Fruit fly (Drosophila melanogaster) whole organism, embryonic: ENCODE measurements around the gene CG45065.

Experiments used
- Blimp-1 ChIP-seq: fragments of 200-800 bp; sonication (Bioruptor generic); optimal IDR thresholded peaks from 3 replicates; lab custom pipeline; 2018; ENCODE audit warnings: missing biosample characterization, missing genetic modification characterization, mild to moderate bottlenecking, moderate library complexity, missing genetic modification reagents
- CG10274 ChIP-seq: fragments of 200-800 bp; sonication (Bioruptor generic); optimal IDR thresholded peaks from 3 replicates; lab custom pipeline; 2017; ENCODE audit warnings: missing biosample characterization, mild to moderate bottlenecking, missing genetic modification characterization
- CG10543 ChIP-seq: fragments of 200-800 bp; sonication (Bioruptor generic); optimal IDR thresholded peaks from 3 replicates; lab custom pipeline; 2017; ENCODE audit warnings: missing biosample characterization, mild to moderate bottlenecking, missing genetic modification characterization, moderate library complexity
- CG11398 ChIP-seq: fragments of 200-800 bp; sonication (Bioruptor generic); optimal IDR thresholded peaks from 2 replicates; lab custom pipeline; 2016; ENCODE audit warnings: missing biosample characterization, missing genetic modification characterization
- CG15479 ChIP-seq: fragments of 200-800 bp; sonication (Bioruptor generic); optimal IDR thresholded peaks from 3 replicates; lab custom pipeline; 2019; ENCODE audit warnings: missing biosample characterization, mild to moderate bottlenecking, missing genetic modification characterization, moderate library complexity
- CG17186 ChIP-seq: fragments of 200-800 bp; sonication (Bioruptor generic); optimal IDR thresholded peaks from 3 replicates; lab custom pipeline; 2017; ENCODE audit warnings: missing biosample characterization, missing genetic modification reagents, missing genetic modification characterization
- CG17912 ChIP-seq: fragments of 200-800 bp; sonication (Bioruptor generic); optimal IDR thresholded peaks from 2 replicates; lab custom pipeline; 2018; ENCODE audit warnings: missing biosample characterization, mild to moderate bottlenecking, missing genetic modification characterization
- CG2120 ChIP-seq: fragments of 200-800 bp; sonication (Bioruptor generic); optimal IDR thresholded peaks from 3 replicates; lab custom pipeline; 2016; ENCODE audit warnings: missing biosample characterization, missing genetic modification characterization
- CG31365 ChIP-seq: fragments of 200-800 bp; sonication (Bioruptor generic); optimal IDR thresholded peaks from 2 replicates; lab custom pipeline; 2018; ENCODE audit warnings: missing biosample characterization, mild to moderate bottlenecking, missing genetic modification characterization
- CG3407 ChIP-seq: fragments of 200-800 bp; sonication (Bioruptor generic); optimal IDR thresholded peaks from 2 replicates; lab custom pipeline; 2018; ENCODE audit warnings: missing biosample characterization, mild to moderate bottlenecking, missing genetic modification characterization
- CG3726 ChIP-seq: fragments of 200-800 bp; sonication (Bioruptor generic); IDR thresholded peaks from 3 replicates; pipeline ENCODE4, ENCODE4 v1.3.6; 2022; ENCODE audit warnings: missing biosample characterization, missing genetic modification characterization
- CG3847 ChIP-seq: fragments of 200-800 bp; sonication (Bioruptor generic); IDR thresholded peaks from 2 replicates; pipeline ENCODE4 v1.3.6; 2022; ENCODE audit warnings: missing biosample characterization, missing genetic modification characterization
- CG4360 ChIP-seq: fragments of 200-800 bp; sonication (Bioruptor generic); IDR thresholded peaks from 2 replicates; pipeline ENCODE4 v1.3.6; 2022; ENCODE audit warnings: missing biosample characterization, missing genetic modification characterization
- CG8089 ChIP-seq: fragments of 200-800 bp; sonication (Bioruptor generic); optimal IDR thresholded peaks from 3 replicates; lab custom pipeline; 2016; ENCODE audit warnings: missing biosample characterization, missing genetic modification characterization
- CG9932 ChIP-seq: fragments of 200-800 bp; sonication (Bioruptor generic); IDR thresholded peaks from 2 replicates; pipeline ENCODE4 v1.3.6; 2022; ENCODE audit warnings: missing biosample characterization, missing genetic modification characterization
- Chrac-16 ChIP-seq: fragments of 200-800 bp; sonication (Bioruptor generic); optimal IDR thresholded peaks from 3 replicates; lab custom pipeline; 2016; ENCODE audit warnings: missing biosample characterization, missing genetic modification characterization
- D19A ChIP-seq: fragments of 200-800 bp; optimal IDR thresholded peaks from 3 replicates; lab custom pipeline; 2019; ENCODE audit warnings: missing biosample characterization, mild to moderate bottlenecking, missing genetic modification characterization, moderate library complexity
- E2f2 ChIP-seq: fragments of 200-800 bp; sonication (Bioruptor generic); IDR thresholded peaks from 2 replicates; pipeline ENCODE4 v1.3.6; 2022; ENCODE audit warnings: missing biosample characterization, missing genetic modification characterization
- Fer2 ChIP-seq: fragments of 200-800 bp; sonication (Bioruptor generic); optimal IDR thresholded peaks from 2 replicates; lab custom pipeline; 2018; ENCODE audit warnings: missing biosample characterization, mild to moderate bottlenecking, missing genetic modification characterization, moderate library complexity
- Hey ChIP-seq: fragments of 200-800 bp; sonication (Bioruptor generic); optimal IDR thresholded peaks from 3 replicates; lab custom pipeline; 2018; ENCODE audit warnings: missing biosample characterization, mild to moderate bottlenecking, missing genetic modification characterization
- Hr3 ChIP-seq: fragments of 200-800 bp; sonication (Bioruptor generic); optimal IDR thresholded peaks from 3 replicates; lab custom pipeline; 2016; ENCODE audit warnings: missing biosample characterization, missing genetic modification characterization
- Jarid2 ChIP-seq: fragments of 200-800 bp; sonication (Bioruptor generic); optimal IDR thresholded peaks from 3 replicates; lab custom pipeline; 2017; ENCODE audit warnings: mild to moderate bottlenecking, missing biosample characterization, missing genetic modification reagents, missing genetic modification characterization
- MESR4 ChIP-seq: fragments of 200-800 bp; sonication (Bioruptor generic); optimal IDR thresholded peaks from 2 replicates; lab custom pipeline; 2018; ENCODE audit warnings: missing biosample characterization, mild to moderate bottlenecking, missing genetic modification characterization, moderate library complexity
- Meics ChIP-seq: fragments of 200-800 bp; sonication (Bioruptor generic); optimal IDR thresholded peaks from 2 replicates; lab custom pipeline; 2017; ENCODE audit warnings: missing biosample characterization, mild to moderate bottlenecking, missing genetic modification characterization
- Opbp ChIP-seq: fragments of 200-800 bp; sonication (Bioruptor generic); IDR thresholded peaks from 3 replicates; pipeline ENCODE4 v1.3.6; 2022; ENCODE audit warnings: missing biosample characterization, missing genetic modification characterization; ENCODE audit not compliant: partially characterized antibody
- Scr ChIP-seq: fragments of 200-800 bp; sonication (Bioruptor generic); IDR thresholded peaks from 2 replicates; pipeline ENCODE4 v1.3.6; 2022; ENCODE audit warnings: missing biosample characterization, missing genetic modification characterization; ENCODE audit not compliant: partially characterized antibody
- Sox102F ChIP-seq: fragments of 200-800 bp; sonication (Bioruptor generic); optimal IDR thresholded peaks from 2 replicates; lab custom pipeline; 2018; ENCODE audit warnings: missing biosample characterization, mild to moderate bottlenecking, missing genetic modification characterization, moderate library complexity
- Xrp1 ChIP-seq: fragments of 200-800 bp; sonication (Bioruptor generic); IDR thresholded peaks from 2 replicates; pipeline ENCODE4 v1.3.6; 2022; ENCODE audit warnings: missing biosample characterization, missing genetic modification characterization
- abd-A ChIP-seq: fragments of 200-800 bp; sonication (Bioruptor generic); optimal IDR thresholded peaks from 3 replicates; lab custom pipeline; 2019; ENCODE audit warnings: missing biosample characterization, mild to moderate bottlenecking, missing genetic modification characterization, moderate library complexity
- bbx ChIP-seq: fragments of 200-800 bp; sonication (Bioruptor generic); IDR thresholded peaks from 2 replicates; pipeline ENCODE4 v1.3.6; 2022; ENCODE audit warnings: missing biosample characterization, missing genetic modification characterization; ENCODE audit not compliant: partially characterized antibody
- cas ChIP-seq: fragments of 200-800 bp; sonication (Bioruptor generic); IDR thresholded peaks from 2 replicates; pipeline ENCODE4 v1.3.6; 2022; ENCODE audit warnings: missing biosample characterization, missing genetic modification characterization
- chn ChIP-seq: fragments of 200-800 bp; sonication (Bioruptor generic); optimal IDR thresholded peaks from 2 replicates; lab custom pipeline; 2016; ENCODE audit warnings: missing biosample characterization, missing genetic modification characterization
- dmrt99B ChIP-seq: fragments of 200-800 bp; sonication (Bioruptor generic); optimal IDR thresholded peaks from 2 replicates; lab custom pipeline; 2018; ENCODE audit warnings: missing biosample characterization, mild to moderate bottlenecking, missing genetic modification characterization, moderate library complexity
- en ChIP-seq: fragments of 200-800 bp; sonication (Bioruptor generic); optimal IDR thresholded peaks from 2 replicates; lab custom pipeline; 2016; ENCODE audit warnings: missing biosample characterization, missing genetic modification characterization
- gcm ChIP-seq: fragments of 200-800 bp; sonication (Bioruptor generic); optimal IDR thresholded peaks from 2 replicates; lab custom pipeline; 2019; ENCODE audit warnings: missing biosample characterization, mild to moderate bottlenecking, missing genetic modification characterization, moderate library complexity
- jigr1 ChIP-seq: fragments of 200-800 bp; sonication (Bioruptor generic); IDR thresholded peaks from 3 replicates; pipeline ENCODE4 v1.3.6; 2022; ENCODE audit warnings: missing biosample characterization, missing genetic modification characterization
- nmo ChIP-seq: fragments of 200-800 bp; sonication (Bioruptor generic); optimal IDR thresholded peaks from 2 replicates; lab custom pipeline; 2018; ENCODE audit warnings: missing biosample characterization, mild to moderate bottlenecking, missing genetic modification characterization, moderate library complexity
- oc ChIP-seq: fragments of 200-800 bp; sonication (Bioruptor generic); optimal IDR thresholded peaks from 2 replicates; lab custom pipeline; 2018; ENCODE audit warnings: missing biosample characterization, mild to moderate bottlenecking, missing genetic modification characterization, moderate library complexity
- otp ChIP-seq: fragments of 200-800 bp; sonication (Bioruptor generic); IDR thresholded peaks from 3 replicates; pipeline ENCODE4, ENCODE4 v1.3.6; 2022; ENCODE audit warnings: missing biosample characterization, missing genetic modification characterization
- prd ChIP-seq, 3 experiments: fragments of >200 bp in 2 of 3; fragments of 200-800 bp in 1 of 3; sonication (Bioruptor generic) in 1 of 3; optimal IDR thresholded peaks in 2 of 3; IDR thresholded peaks in 1 of 3; 2 replicates in 2 of 3; 3 replicates in 1 of 3; pipeline versions ENCODE4 v1.3.6 to Lab custom; 2017 to 2022; ENCODE audit warnings: missing biosample characterization in 1 of 3, missing genetic modification characterization in 1 of 3
- pzg ChIP-seq: fragments of 200-800 bp; sonication (Bioruptor generic); optimal IDR thresholded peaks from 3 replicates; lab custom pipeline; 2018; ENCODE audit warnings: missing biosample characterization, mild to moderate bottlenecking, missing genetic modification characterization, moderate library complexity
- ranshi ChIP-seq: fragments of 200-800 bp; sonication (Bioruptor generic); IDR thresholded peaks from 2 replicates; pipeline ENCODE4 v1.3.6; 2022; ENCODE audit warnings: missing biosample characterization, missing genetic modification characterization
- row ChIP-seq: fragments of 200-800 bp; sonication (Bioruptor generic); IDR thresholded peaks from 3 replicates; pipeline ENCODE4 v1.3.6; 2022; ENCODE audit warnings: missing biosample characterization, missing genetic modification characterization
- sd ChIP-seq: fragments of 200-800 bp; sonication (Bioruptor generic); optimal IDR thresholded peaks from 3 replicates; lab custom pipeline; 2018; ENCODE audit warnings: missing biosample characterization, mild to moderate bottlenecking, missing genetic modification characterization, moderate library complexity
- sens ChIP-seq: fragments of 200-800 bp; sonication (Bioruptor generic); peaks from one replicate; lab custom pipeline; 2016; ENCODE audit warnings: missing biosample characterization, missing genetic modification characterization
- tio ChIP-seq: fragments of 200-800 bp; sonication (Bioruptor generic); optimal IDR thresholded peaks from 2 replicates; lab custom pipeline; 2017; ENCODE audit warnings: missing biosample characterization, missing genetic modification characterization, inconsistent platforms
- trh ChIP-seq: fragments of 200-800 bp; sonication (Bioruptor generic); optimal IDR thresholded peaks from 2 replicates; lab custom pipeline; 2016; ENCODE audit warnings: missing biosample characterization, missing genetic modification characterization
- wor ChIP-seq: fragments of 200-800 bp; sonication (Bioruptor generic); IDR thresholded peaks from 2 replicates; pipeline ENCODE4 v1.3.6; 2022; ENCODE audit warnings: missing biosample characterization, missing genetic modification characterization

Gene CG45065

dm6 chrX:14831713-14832561 is 50.4 kb downstream of the CG45065 start, which contains the start of gene CG14408 (continued):
- TF ChIP-seq cas (GFP tag; lab: Robert Waterston, UW) (no peak), Blimp-1 (peak; percentile 6), trh (GFP tag; lab: Kevin White, UChicago) (no peak), CG3726 (GFP tag; lab: Robert Waterston, UW) (no peak), CG10274 (GFP tag; lab: Kevin White, UChicago) (no peak), Hr3 (GFP tag; lab: Kevin White, UChicago) (no peak), Jarid2 (GFP tag; lab: Kevin White, UChicago) (no peak), Scr (GFP tag; lab: Robert Waterston, UW) (peak; percentile 65), Opbp (GFP tag; lab: Robert Waterston, UW) (0 out of 3 replicates have a peak, but pooled peaks have one; percentile 31), tio (GFP tag; lab: Kevin White, UChicago) (no peak), CG3847 (GFP tag; lab: Robert Waterston, UW) (no peak), CG10543 (GFP tag; lab: Kevin White, UChicago) (no peak), Chrac-16 (no peak), Hey (tag; lab: Kevin White, UChicago) (no peak), CG17912 (no peak), oc (no peak), E2f2 (GFP tag; lab: Robert Waterston, UW) (0 out of 2 replicates have a peak, but pooled peaks have one; percentile 45), bbx (GFP tag; lab: Robert Waterston, UW) (peak; percentile 23; the same call in 1 of the 2 replicates), Sox102F (no peak), pzg (GFP tag; lab: Kevin White, UChicago) (peak; percentile 10), CG11398 (no peak), CG8089 (GFP tag; lab: Kevin White, UChicago) (no peak), MESR4 (GFP tag; lab: Kevin White, UChicago) (peak; percentile 67)

DNA sequence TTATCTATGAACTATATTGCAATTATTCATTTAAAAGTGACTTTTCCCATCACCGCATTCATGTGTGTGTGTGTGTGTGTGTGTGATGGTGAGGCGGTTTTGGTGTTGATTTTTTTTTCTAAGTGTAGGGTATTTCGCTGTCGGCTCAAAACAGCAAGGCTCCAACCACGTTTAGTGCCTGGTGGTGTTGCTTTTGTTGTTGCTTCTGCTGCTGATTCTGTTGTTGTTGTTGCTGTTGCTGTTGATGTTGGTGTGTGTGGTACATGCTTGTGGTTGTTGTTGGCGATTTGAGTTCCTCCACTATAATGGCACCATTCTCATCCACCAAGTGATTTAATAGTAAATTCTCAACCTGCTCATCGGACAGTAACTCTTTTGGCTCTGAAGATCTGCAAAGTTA is 54.7 kb downstream of the CG45065 start:
- TF ChIP-seq CG3407 (GFP tag; lab: Kevin White, UChicago) (no peak), CG17186 (GFP tag; lab: Kevin White, UChicago) (no peak), CG15479 (GFP tag; lab: Kevin White, UChicago) (no peak), abd-A (no peak), Fer2 (tag; lab: Kevin White, UChicago) (no peak), dmrt99B (tag; lab: Kevin White, UChicago) (no peak), en (GFP tag; lab: Kevin White, UChicago) (no peak), cas (GFP tag; lab: Robert Waterston, UW) (no peak), wor (GFP tag; lab: Robert Waterston, UW) (no peak), row (GFP tag; lab: Robert Waterston, UW) (0 out of 3 replicates have a peak, but pooled peaks have one; percentile 17), CG4360 (GFP tag; lab: Robert Waterston, UW) (peak; percentile 88), ranshi (GFP tag; lab: Robert Waterston, UW) (no peak), CG31365 (tag; lab: Kevin White, UChicago) (no peak), sens (GFP tag; lab: Kevin White, UChicago) (peak; percentile 22), D19A (tag; lab: Kevin White, UChicago) (peak; percentile 19), prd (optimal IDR thresholded peaks at IDR 0.05; lab: Kevin White, UChicago) (no peak), prd (GFP tag; IDR thresholded peaks at IDR 0.05; lab: Robert Waterston, UW) (no peak), CG9932 (GFP tag; lab: Robert Waterston, UW) (no peak), nmo (GFP tag; lab: Kevin White, UChicago) (no peak), Meics (GFP tag; lab: Kevin White, UChicago) (no peak), otp (GFP tag; lab: Robert Waterston, UW) (no peak), Xrp1 (GFP tag; lab: Robert Waterston, UW) (no peak), chn (GFP tag; lab: Kevin White, UChicago) (no peak), sd (tag; lab: Kevin White, UChicago) (no peak), CG2120 (no peak), jigr1 (GFP tag; lab: Robert Waterston, UW) (no peak), gcm (GFP tag; lab: Kevin White, UChicago) (no peak)
